Worm (Caenorhabditis elegans): ENCODE results near the gene col-173.
A peak's percentile ranks its signal among the peaks of the same experiment; 100 is the strongest.

The col-173 gene

ce11 chrX:6835166-6835565, 42.2 kb downstream of the col-173 start, which contains the start of gene F41B4.2:
Gene F41B4.2 (minus strand): TSS chrX:6835266.
- TF ChIP-seq Y79H2A.3 (GFP tag; conservative IDR thresholded peaks at IDR 0.05) (no peak), B0035.1 (tag; optimal IDR thresholded peaks at IDR 0.05) (no peak), attf-3 (GFP tag; conservative IDR thresholded peaks at IDR 0.05) (no peak), ztf-3 (GFP tag; optimal IDR thresholded peaks at IDR 0.05) (no peak), cebp-1 (GFP tag; IDR thresholded peaks at IDR 0.05) (no peak), cebp-1 (tag; optimal IDR thresholded peaks at IDR 0.05) (no peak), Y53G8AR.9 (GFP tag; conservative IDR thresholded peaks at IDR 0.05) (no peak), pha-4 (tag; optimal IDR thresholded peaks at IDR 0.05) (no peak), lag-1 (GFP tag; IDR thresholded peaks at IDR 0.05) (no peak), cebp-2 (GFP tag; IDR thresholded peaks at IDR 0.05) (no peak), dpl-1 (GFP tag; optimal IDR thresholded peaks at IDR 0.05) (no peak), ztf-26 (tag; optimal IDR thresholded peaks at IDR 0.05) (no peak), die-1 (tag; optimal IDR thresholded peaks at IDR 0.05) (no peak), madf-6 (GFP tag; IDR thresholded peaks at IDR 0.05) (no peak), egl-18 (GFP tag; IDR thresholded peaks at IDR 0.05) (no peak), xnd-1 (tag; optimal IDR thresholded peaks at IDR 0.05) (no peak)

- TF ChIP-seq tbx-9 (tag; optimal IDR thresholded peaks at IDR 0.05; ENCODE audit: borderline replicate concordance), result no peak
- TF ChIP-seq K12H6.12 (tag; optimal IDR thresholded peaks at IDR 0.05), result peak; percentile 7
- TF ChIP-seq D2030.7 (GFP tag; IDR thresholded peaks at IDR 0.05), result no peak
- TF ChIP-seq hlh-26 (GFP tag; conservative IDR thresholded peaks at IDR 0.05), result no peak
These were observed 51.5 kb downstream of the col-173 start, which contains the start of gene F41B4.1 for ce11 chrX:6825840-6826239. Gene F41B4.1 (minus strand): TSS chrX:6825862.
